Worm (Caenorhabditis elegans) whole organism, L2 larva: Measurements from ENCODE around the gene F59B10.2.
A peak's percentile ranks its signal among the peaks of the same experiment; 100 is the strongest.

Experiments used
- ZK546.5 ChIP-seq: sonication (generic microtip); optimal IDR thresholded peaks from 2 replicates; lab custom pipeline; 2017; ENCODE audit warnings: missing biosample characterization, missing genetic modification characterization
- alr-1 ChIP-seq: fragments of 150-350 bp; optimal IDR thresholded peaks from 2 replicates; lab custom pipeline; 2014; ENCODE audit warnings: missing biosample characterization, missing genetic modification characterization
- aly-2 ChIP-seq: fragments of 150-350 bp; optimal IDR thresholded peaks from 2 replicates; lab custom pipeline; 2014; ENCODE audit warnings: missing biosample characterization, missing genetic modification characterization
- ama-1 ChIP-seq: fragments of 150-350 bp; optimal IDR thresholded peaks from 2 replicates; lab custom pipeline; 2018; ENCODE audit warnings: inconsistent platforms
- blmp-1 ChIP-seq: sonication (generic microtip); optimal IDR thresholded peaks from 2 replicates; lab custom pipeline; 2017; ENCODE audit warnings: missing genetic modification characterization, mild to moderate bottlenecking, missing compliant biosample characterization, antibody characterized with exemption, moderate library complexity; ENCODE audit not compliant: insufficient read depth
- lsy-2 ChIP-seq, 2 experiments: fragments of 150-350 bp in 1 of 2; sonication (generic microtip) in 1 of 2; optimal IDR thresholded peaks; 2 replicates each; lab custom pipeline; 2014 to 2017; ENCODE audit warnings: missing biosample characterization in 2 of 2, missing genetic modification characterization in 2 of 2
- mab-5 ChIP-seq: fragments of 150-350 bp; optimal IDR thresholded peaks from 2 replicates; lab custom pipeline; 2014; ENCODE audit warnings: missing biosample characterization, missing genetic modification characterization
- nhr-11 ChIP-seq: fragments of 150-350 bp; optimal IDR thresholded peaks from 2 replicates; lab custom pipeline; 2014; ENCODE audit warnings: missing biosample characterization, missing genetic modification characterization
- peb-1 ChIP-seq: fragments of 150-350 bp; optimal IDR thresholded peaks from 2 replicates; lab custom pipeline; 2014; ENCODE audit warnings: missing biosample characterization, missing genetic modification characterization
- snpc-4 ChIP-seq: fragments of 150-350 bp; optimal IDR thresholded peaks from 2 replicates; lab custom pipeline; 2014; ENCODE audit warnings: missing biosample characterization, missing genetic modification characterization
- unc-62 ChIP-seq: fragments of 150-350 bp; optimal IDR thresholded peaks from 2 replicates; lab custom pipeline; 2014; ENCODE audit warnings: missing biosample characterization, missing genetic modification reagents, missing genetic modification characterization

- TF ChIP-seq unc-62 (GFP tag; lab: Kevin White, UChicago), result no peak
- TF ChIP-seq blmp-1 (tag; lab: Kevin White, UChicago), result peak; percentile 75
- TF ChIP-seq snpc-4 (tag; lab: Kevin White, UChicago), result peak; percentile 13
- TF ChIP-seq lsy-2 (tag; optimal IDR thresholded peaks at IDR 0.05; lab: Kevin White, UChicago), result peak in 1 of 2 experiments; percentile 62
- TF ChIP-seq ZK546.5 (tag; lab: Kevin White, UChicago), result no peak
- peak; percentile 15 for TF ChIP-seq ama-1
- TF ChIP-seq aly-2 (tag; lab: Kevin White, UChicago), result no peak
- TF ChIP-seq mab-5, result no peak
- TF ChIP-seq peb-1, result no peak
- TF ChIP-seq alr-1 (tag; lab: Kevin White, UChicago), result no peak
- TF ChIP-seq nhr-11 (tag; lab: Kevin White, UChicago), result peak; percentile 41
Observed at ce11 chrII:10557206-10557574, 47.5 kb upstream of the F59B10.2 start.
